Fruit fly (Drosophila melanogaster) whole organism, adult: ENCODE results near the gene Acp29AB.

Experiments
- CG11617 ChIP-seq: fragments of 200-800 bp; sonication (Bioruptor generic); optimal IDR thresholded peaks from 2 replicates; lab custom pipeline; 2017; ENCODE audit warnings: mild to moderate bottlenecking, missing biosample characterization, missing genetic modification reagents, missing genetic modification characterization
- CG12768 ChIP-seq: fragments of 200-800 bp; sonication (Bioruptor generic); optimal IDR thresholded peaks from 2 replicates; lab custom pipeline; 2017; ENCODE audit warnings: missing biosample characterization, missing genetic modification characterization, mild to moderate bottlenecking, moderate library complexity, missing genetic modification reagents
- CG14711 ChIP-seq: fragments of 200-800 bp; sonication (Bioruptor generic); optimal IDR thresholded peaks from 2 replicates; lab custom pipeline; 2018; ENCODE audit warnings: missing biosample characterization, mild to moderate bottlenecking, missing genetic modification characterization, moderate library complexity
- CG1620 ChIP-seq: fragments of 200-800 bp; sonication (Bioruptor generic); optimal IDR thresholded peaks from 2 replicates; lab custom pipeline; 2016; ENCODE audit warnings: missing biosample characterization, missing genetic modification characterization
- CG33017 ChIP-seq: fragments of 200-800 bp; sonication (Bioruptor generic); optimal IDR thresholded peaks from 2 replicates; lab custom pipeline; 2018; ENCODE audit warnings: missing biosample characterization, mild to moderate bottlenecking, missing genetic modification characterization, moderate library complexity
- CG5204 ChIP-seq: fragments of 200-800 bp; sonication (Bioruptor generic); optimal IDR thresholded peaks from 2 replicates; lab custom pipeline; 2016; ENCODE audit warnings: missing biosample characterization, missing genetic modification characterization
- CG7045 ChIP-seq: fragments of 200-800 bp; sonication (Bioruptor generic); optimal IDR thresholded peaks from 2 replicates; lab custom pipeline; 2017; ENCODE audit warnings: missing biosample characterization, mild to moderate bottlenecking, missing genetic modification characterization
- CG7101 ChIP-seq: fragments of 200-800 bp; sonication (Bioruptor generic); optimal IDR thresholded peaks from 2 replicates; lab custom pipeline; 2018; ENCODE audit warnings: missing biosample characterization, mild to moderate bottlenecking, missing genetic modification characterization, moderate library complexity
- Clk ChIP-seq: fragments of 200-800 bp; sonication (Bioruptor generic); optimal IDR thresholded peaks from 2 replicates; lab custom pipeline; 2017; ENCODE audit warnings: missing biosample characterization, missing genetic modification characterization
- Crg-1 ChIP-seq: fragments of 200-800 bp; sonication (Bioruptor generic); optimal IDR thresholded peaks from 2 replicates; lab custom pipeline; 2016; ENCODE audit warnings: missing biosample characterization, missing genetic modification characterization
- Hr96 ChIP-seq: fragments of 200-800 bp; sonication (Bioruptor generic); optimal IDR thresholded peaks from 2 replicates; lab custom pipeline; 2016; ENCODE audit warnings: missing biosample characterization, missing genetic modification characterization
- Mnt ChIP-seq: fragments of 200-800 bp; sonication (Bioruptor generic); optimal IDR thresholded peaks from 2 replicates; lab custom pipeline; 2016; ENCODE audit warnings: missing biosample characterization, mild to moderate bottlenecking, missing genetic modification characterization
- bab1 ChIP-seq: fragments of 200-800 bp; sonication (Bioruptor generic); optimal IDR thresholded peaks from 3 replicates; lab custom pipeline; 2019; ENCODE audit warnings: missing biosample characterization, mild to moderate bottlenecking, missing genetic modification characterization, moderate library complexity
- cic ChIP-seq: fragments of 200-800 bp; sonication (Bioruptor generic); optimal IDR thresholded peaks from 2 replicates; lab custom pipeline; 2017; ENCODE audit warnings: missing biosample characterization, mild to moderate bottlenecking, missing genetic modification characterization, moderate library complexity
- cnc ChIP-seq, 2 experiments: fragments of >200 bp; optimal IDR thresholded peaks; 2 replicates each; lab custom pipeline; 2017
- kay ChIP-seq: fragments of 200-800 bp; sonication (Bioruptor generic); peaks from one replicate; lab custom pipeline; 2016; ENCODE audit warnings: missing biosample characterization, missing genetic modification characterization, borderline replicate concordance
- ovo ChIP-seq: fragments of 200-800 bp; sonication (Bioruptor generic); optimal IDR thresholded peaks from 2 replicates; lab custom pipeline; 2016; ENCODE audit warnings: missing biosample characterization, missing genetic modification characterization
- pad ChIP-seq: fragments of 200-800 bp; sonication (Bioruptor generic); optimal IDR thresholded peaks from 3 replicates; lab custom pipeline; 2017; ENCODE audit warnings: missing biosample characterization, missing genetic modification characterization, mild to moderate bottlenecking, moderate library complexity, missing genetic modification reagents
- tj ChIP-seq: fragments of 200-800 bp; sonication (Bioruptor generic); optimal IDR thresholded peaks from 3 replicates; lab custom pipeline; 2017; ENCODE audit warnings: missing biosample characterization, mild to moderate bottlenecking, missing genetic modification characterization, moderate library complexity
- toe ChIP-seq: fragments of 200-800 bp; sonication (Bioruptor generic); optimal IDR thresholded peaks from 2 replicates; lab custom pipeline; 2016; ENCODE audit warnings: missing biosample characterization, missing genetic modification characterization

Gene Acp29AB

dm6 chr2L:8385849-8386248, 7.2 kb downstream of the Acp29AB start:
- peak; percentile 91 for TF ChIP-seq tj
- no peak for TF ChIP-seq cnc (optimal IDR thresholded peaks at IDR 0.05; lab: Kevin White, UChicago)

dm6 chr2L:8384985-8385519, 8.0 kb downstream of the Acp29AB start:
- TF ChIP-seq cic (GFP tag; lab: Kevin White, UChicago) (peak; percentile 2), CG14711 (peak; percentile 6), Crg-1 (GFP tag; lab: Kevin White, UChicago) (no peak), cnc (optimal IDR thresholded peaks at IDR 0.05; lab: Kevin White, UChicago) (no peak), CG1620 (no peak), kay (GFP tag; lab: Kevin White, UChicago) (peak; percentile 92), tj (no peak), ovo (GFP tag; lab: Kevin White, UChicago) (no peak), Clk (GFP tag; lab: Kevin White, UChicago) (no peak), CG12768 (no peak), CG5204 (GFP tag; lab: Kevin White, UChicago) (no peak), Mnt (no peak), toe (no peak), Hr96 (GFP tag; lab: Kevin White, UChicago) (no peak), CG11617 (no peak), bab1 (GFP tag; lab: Kevin White, UChicago) (no peak), CG7045 (GFP tag; lab: Kevin White, UChicago) (peak; percentile 62), CG33017 (no peak), pad (GFP tag; lab: Kevin White, UChicago) (no peak), CG7101 (tag; lab: Kevin White, UChicago) (peak; percentile 12)

- peak; percentile 89 for TF ChIP-seq toe
- peak; percentile 88 for TF ChIP-seq Crg-1 (GFP tag; lab: Kevin White, UChicago)
- peak; percentile 85 for TF ChIP-seq CG1620
- peak; percentile 92 for TF ChIP-seq CG14711
- peak; percentile 89 for TF ChIP-seq kay (GFP tag; lab: Kevin White, UChicago)
- TF ChIP-seq pad (GFP tag; lab: Kevin White, UChicago): peak; percentile 83
- TF ChIP-seq Clk (GFP tag; lab: Kevin White, UChicago): peak; percentile 85
- peak; percentile 96 for TF ChIP-seq CG12768
- TF ChIP-seq Mnt: peak; percentile 72
- peak; percentile 96 for TF ChIP-seq CG11617
- no peak for TF ChIP-seq cnc (optimal IDR thresholded peaks at IDR 0.05; lab: Kevin White, UChicago)
- TF ChIP-seq CG7045 (GFP tag; lab: Kevin White, UChicago): peak; percentile 94
- TF ChIP-seq tj: peak; percentile 88
- peak; percentile 97 for TF ChIP-seq bab1 (GFP tag; lab: Kevin White, UChicago)
- TF ChIP-seq ovo (GFP tag; lab: Kevin White, UChicago): peak; percentile 78
- TF ChIP-seq CG5204 (GFP tag; lab: Kevin White, UChicago): peak; percentile 94
- peak; percentile 81 for TF ChIP-seq cic (GFP tag; lab: Kevin White, UChicago)
- peak; percentile 98 for TF ChIP-seq CG7101 (tag; lab: Kevin White, UChicago)
- TF ChIP-seq CG33017: peak; percentile 96
- peak; percentile 79 for TF ChIP-seq Hr96 (GFP tag; lab: Kevin White, UChicago)
Measured at dm6 chr2L:8384108-8384601, 8.9 kb downstream of the Acp29AB start, which contains the start of the genes Dad1 and CG13384. Gene Dad1 (minus strand): TSS chr2L:8384137. Gene CG13384 (plus strand): TSS chr2L:8384455.

- TF ChIP-seq toe (peak; percentile 57), CG14711 (peak; percentile 70), Hr96 (GFP tag; lab: Kevin White, UChicago) (peak; percentile 80), bab1 (GFP tag; lab: Kevin White, UChicago) (peak; percentile 82), cic (GFP tag; lab: Kevin White, UChicago) (peak; percentile 63), CG5204 (GFP tag; lab: Kevin White, UChicago) (peak; percentile 62), Mnt (peak; percentile 88), Clk (GFP tag; lab: Kevin White, UChicago) (peak; percentile 27), CG7045 (GFP tag; lab: Kevin White, UChicago) (peak; percentile 73), Crg-1 (GFP tag; lab: Kevin White, UChicago) (peak; percentile 91), CG33017 (peak; percentile 72), ovo (GFP tag; lab: Kevin White, UChicago) (peak; percentile 73), cnc (optimal IDR thresholded peaks at IDR 0.05; lab: Kevin White, UChicago) (no peak), pad (GFP tag; lab: Kevin White, UChicago) (peak; percentile 80), kay (GFP tag; lab: Kevin White, UChicago) (peak; percentile 59), CG7101 (tag; lab: Kevin White, UChicago) (peak; percentile 88), CG11617 (peak; percentile 62), tj (peak; percentile 53), CG12768 (peak; percentile 77), CG1620 (peak; percentile 83)
Measured at dm6 chr2L:8382646-8383045, 10.4 kb downstream of the Acp29AB start, which contains the start of the genes CG13392 and Rcd4. Gene CG13392 (minus strand): TSS chr2L:8382807. Gene Rcd4 (plus strand): TSS chr2L:8382861.

dm6 chr2L:8381508-8382036, 11.4 kb downstream of the Acp29AB start, which contains the start of gene AlaRS:
Gene AlaRS (minus strand): TSS chr2L:8381764.
- TF ChIP-seq CG14711 (peak; percentile 52), cic (GFP tag; lab: Kevin White, UChicago) (peak; percentile 24), tj (peak; percentile 69), Crg-1 (GFP tag; lab: Kevin White, UChicago) (peak; percentile 30), CG7045 (GFP tag; lab: Kevin White, UChicago) (peak; percentile 29), CG7101 (tag; lab: Kevin White, UChicago) (peak; percentile 51), toe (peak; percentile 34), cnc (optimal IDR thresholded peaks at IDR 0.05; lab: Kevin White, UChicago) (no peak), CG1620 (peak; percentile 40), CG11617 (peak; percentile 70), bab1 (GFP tag; lab: Kevin White, UChicago) (peak; percentile 71), pad (GFP tag; lab: Kevin White, UChicago) (no peak), CG5204 (GFP tag; lab: Kevin White, UChicago) (peak; percentile 37), Clk (GFP tag; lab: Kevin White, UChicago) (no peak), ovo (GFP tag; lab: Kevin White, UChicago) (no peak), CG12768 (peak; percentile 61), CG33017 (peak; percentile 60), Mnt (peak; percentile 90), kay (GFP tag; lab: Kevin White, UChicago) (peak; percentile 87), Hr96 (GFP tag; lab: Kevin White, UChicago) (no peak)
